Fruit fly (Drosophila melanogaster) whole organism, embryonic: ENCODE results near the gene Hsp70Ab.

Experiments
- ATbp ChIP-seq: fragments of 200-800 bp; sonication (Bioruptor generic); optimal IDR thresholded peaks from 2 replicates; lab custom pipeline; 2017; ENCODE audit warnings: missing biosample characterization, mild to moderate bottlenecking, missing genetic modification characterization, missing genetic modification reagents
- Asciz ChIP-seq: fragments of 200-800 bp; sonication (Bioruptor generic); optimal IDR thresholded peaks from 2 replicates; lab custom pipeline; 2017; ENCODE audit warnings: missing biosample characterization, mild to moderate bottlenecking, missing genetic modification characterization, missing genetic modification reagents
- Bgb ChIP-seq: fragments of 200-800 bp; sonication (Bioruptor generic); IDR thresholded peaks from 2 replicates; pipeline ENCODE4 v1.3.6; 2022; ENCODE audit warnings: missing biosample characterization, missing genetic modification characterization; ENCODE audit not compliant: partially characterized antibody
- C15 ChIP-seq: fragments of 200-800 bp; sonication (Bioruptor generic); IDR thresholded peaks from 3 replicates; pipeline ENCODE4 v1.3.6; 2022; ENCODE audit warnings: missing biosample characterization, missing genetic modification characterization
- CG1024 ChIP-seq: fragments of 200-800 bp; sonication (Bioruptor generic); IDR thresholded peaks from 2 replicates; pipeline ENCODE4 v1.3.6; 2022; ENCODE audit warnings: missing biosample characterization, missing genetic modification characterization
- CG11695 ChIP-seq: fragments of 200-800 bp; sonication (Bioruptor generic); IDR thresholded peaks from 3 replicates; pipeline ENCODE4 v1.3.6; 2022; ENCODE audit warnings: missing biosample characterization, missing genetic modification characterization
- CG12071 ChIP-seq: fragments of 200-800 bp; sonication (Bioruptor generic); optimal IDR thresholded peaks from 3 replicates; lab custom pipeline; 2018; ENCODE audit warnings: missing biosample characterization, mild to moderate bottlenecking, missing genetic modification characterization
- CG12155 ChIP-seq: fragments of 200-800 bp; sonication (Bioruptor generic); optimal IDR thresholded peaks from 3 replicates; lab custom pipeline; 2016; ENCODE audit warnings: missing biosample characterization, missing genetic modification characterization
- CG12236 ChIP-seq: fragments of 200-800 bp; sonication (Bioruptor generic); optimal IDR thresholded peaks from 2 replicates; lab custom pipeline; 2016; ENCODE audit warnings: missing biosample characterization, missing genetic modification characterization
- CG14965 ChIP-seq: fragments of 200-800 bp; sonication (Bioruptor generic); optimal IDR thresholded peaks from 2 replicates; lab custom pipeline; 2016; ENCODE audit warnings: missing biosample characterization, missing genetic modification characterization, borderline replicate concordance
- CG15269 ChIP-seq: fragments of 200-800 bp; sonication (Bioruptor generic); optimal IDR thresholded peaks from 2 replicates; lab custom pipeline; 2018; ENCODE audit warnings: missing biosample characterization, mild to moderate bottlenecking, missing genetic modification characterization, moderate library complexity
- CG17612 ChIP-seq: fragments of 200-800 bp; sonication (Bioruptor generic); IDR thresholded peaks from 2 replicates; pipeline ENCODE4 v1.3.6; 2022; ENCODE audit warnings: missing biosample characterization, missing genetic modification characterization
- CG2129 ChIP-seq: fragments of 200-800 bp; sonication (Bioruptor generic); IDR thresholded peaks from 2 replicates; pipeline ENCODE4 v1.3.6; 2022; ENCODE audit warnings: missing biosample characterization, missing genetic modification characterization; ENCODE audit not compliant: partially characterized antibody
- CG2712 ChIP-seq: fragments of 200-800 bp; optimal IDR thresholded peaks from 3 replicates; lab custom pipeline; 2019; ENCODE audit warnings: missing biosample characterization, mild to moderate bottlenecking, missing genetic modification characterization, moderate library complexity
- CG3065 ChIP-seq: fragments of 200-800 bp; sonication (Bioruptor generic); optimal IDR thresholded peaks from 2 replicates; lab custom pipeline; 2016; ENCODE audit warnings: missing biosample characterization, missing genetic modification characterization
- CG5180 ChIP-seq: fragments of 200-800 bp; sonication (Bioruptor generic); optimal IDR thresholded peaks from 3 replicates; lab custom pipeline; 2017; ENCODE audit warnings: missing biosample characterization, missing genetic modification characterization, mild to moderate bottlenecking, moderate library complexity, missing genetic modification reagents
- CG7987 ChIP-seq: fragments of 200-800 bp; sonication (Bioruptor generic); optimal IDR thresholded peaks from 2 replicates; lab custom pipeline; 2018; ENCODE audit warnings: missing biosample characterization, mild to moderate bottlenecking, missing genetic modification characterization, moderate library complexity
- CG8089 ChIP-seq: fragments of 200-800 bp; sonication (Bioruptor generic); optimal IDR thresholded peaks from 3 replicates; lab custom pipeline; 2016; ENCODE audit warnings: missing biosample characterization, missing genetic modification characterization
- CrebB ChIP-seq: fragments of 200-800 bp; sonication (Bioruptor generic); optimal IDR thresholded peaks from 3 replicates; lab custom pipeline; 2018; ENCODE audit warnings: missing biosample characterization, mild to moderate bottlenecking, missing genetic modification characterization
- Dll ChIP-seq: fragments of 200-800 bp; sonication (Bioruptor generic); IDR thresholded peaks from 4 replicates; pipeline ENCODE4 v1.3.6; 2022; ENCODE audit warnings: missing biosample characterization, missing genetic modification characterization; ENCODE audit not compliant: partially characterized antibody
- HLH4C ChIP-seq: fragments of 200-800 bp; sonication (Bioruptor generic); IDR thresholded peaks from 3 replicates; pipeline ENCODE4 v1.3.6; 2022; ENCODE audit warnings: missing biosample characterization, missing genetic modification characterization; ENCODE audit not compliant: partially characterized antibody
- Hey ChIP-seq: fragments of 200-800 bp; sonication (Bioruptor generic); optimal IDR thresholded peaks from 3 replicates; lab custom pipeline; 2018; ENCODE audit warnings: missing biosample characterization, mild to moderate bottlenecking, missing genetic modification characterization
- Hr51 ChIP-seq, 2 experiments: fragments of 200-800 bp; sonication (Bioruptor generic); optimal IDR thresholded peaks; 2 replicates in 1 of 2; 3 replicates in 1 of 2; lab custom pipeline; 2016 to 2018; ENCODE audit warnings: missing biosample characterization in 2 of 2, missing genetic modification characterization in 2 of 2, mild to moderate bottlenecking in 1 of 2, moderate library complexity in 1 of 2
- Med ChIP-seq: fragments of 200-800 bp; sonication (Bioruptor generic); peaks from one replicate; lab custom pipeline; 2016; ENCODE audit warnings: missing biosample characterization, missing genetic modification characterization, mild to moderate bottlenecking, inconsistent platforms, moderate library complexity
- NfI ChIP-seq: fragments of 200-800 bp; sonication (Bioruptor generic); optimal IDR thresholded peaks from 3 replicates; lab custom pipeline; 2018; ENCODE audit warnings: missing biosample characterization, mild to moderate bottlenecking, missing genetic modification characterization, moderate library complexity
- PHDP ChIP-seq: fragments of 200-800 bp; sonication (Bioruptor generic); optimal IDR thresholded peaks from 3 replicates; lab custom pipeline; 2018; ENCODE audit warnings: missing biosample characterization, mild to moderate bottlenecking, missing genetic modification characterization, moderate library complexity
- Rfx ChIP-seq: fragments of 200-800 bp; sonication (Bioruptor generic); IDR thresholded peaks from 2 replicates; pipeline ENCODE4 v1.3.6; 2022; ENCODE audit warnings: missing biosample characterization, missing genetic modification characterization
- Ssrp ChIP-seq: fragments of 200-800 bp; sonication (Bioruptor generic); optimal IDR thresholded peaks from 2 replicates; lab custom pipeline; 2018; ENCODE audit warnings: missing biosample characterization, mild to moderate bottlenecking, missing genetic modification characterization, moderate library complexity
- YL-1 ChIP-seq: fragments of 200-800 bp; sonication (Bioruptor generic); optimal IDR thresholded peaks from 3 replicates; lab custom pipeline; 2017; ENCODE audit warnings: missing biosample characterization, mild to moderate bottlenecking, missing genetic modification characterization
- al ChIP-seq: fragments of 200-800 bp; sonication (Bioruptor generic); IDR thresholded peaks from 2 replicates; pipeline ENCODE4 v1.3.6; 2022; ENCODE audit warnings: missing biosample characterization, missing genetic modification characterization
- ap ChIP-seq: fragments of 200-800 bp; sonication (Bioruptor generic); IDR thresholded peaks from 2 replicates; pipeline ENCODE4 v1.3.6; 2022; ENCODE audit warnings: missing biosample characterization, missing genetic modification characterization
- cg ChIP-seq: fragments of 200-800 bp; sonication (Bioruptor generic); optimal IDR thresholded peaks from 3 replicates; lab custom pipeline; 2019; ENCODE audit warnings: missing biosample characterization, mild to moderate bottlenecking, missing genetic modification characterization, moderate library complexity
- chif ChIP-seq, 2 experiments: fragments of 200-800 bp; sonication (Bioruptor generic); optimal IDR thresholded peaks; 3 replicates each; lab custom pipeline; 2016; ENCODE audit warnings: missing biosample characterization in 2 of 2, missing genetic modification characterization in 2 of 2
- chinmo ChIP-seq: fragments of 200-800 bp; sonication (Bioruptor generic); IDR thresholded peaks from 4 replicates; pipeline ENCODE4 v1.3.6; 2022; ENCODE audit warnings: missing biosample characterization, missing genetic modification characterization; ENCODE audit not compliant: partially characterized antibody
- crc ChIP-seq: fragments of 200-800 bp; sonication (Bioruptor generic); optimal IDR thresholded peaks from 2 replicates; lab custom pipeline; 2016; ENCODE audit warnings: missing biosample characterization, missing genetic modification characterization
- dati ChIP-seq: fragments of 200-800 bp; sonication (Bioruptor generic); IDR thresholded peaks from 2 replicates; pipeline ENCODE4 v1.3.6; 2022; ENCODE audit warnings: missing biosample characterization, missing genetic modification characterization
- grau ChIP-seq: fragments of 200-800 bp; optimal IDR thresholded peaks from 3 replicates; lab custom pipeline; 2019; ENCODE audit warnings: missing biosample characterization, mild to moderate bottlenecking, missing genetic modification characterization, moderate library complexity
- hkb ChIP-seq, 2 experiments: fragments of 200-800 bp in 1 of 2; fragments of >200 bp in 1 of 2; sonication (Bioruptor generic) in 1 of 2; IDR thresholded peaks in 1 of 2; optimal IDR thresholded peaks in 1 of 2; 2 replicates each; pipeline versions ENCODE4 v1.3.6 to Lab custom; 2017 to 2022; ENCODE audit warnings: missing biosample characterization in 1 of 2, missing genetic modification characterization in 1 of 2
- lab ChIP-seq: fragments of 200-800 bp; sonication (Bioruptor generic); optimal IDR thresholded peaks from 3 replicates; lab custom pipeline; 2017; ENCODE audit warnings: missing biosample characterization, missing genetic modification characterization, mild to moderate bottlenecking, moderate library complexity, missing genetic modification reagents
- oc ChIP-seq: fragments of 200-800 bp; sonication (Bioruptor generic); optimal IDR thresholded peaks from 2 replicates; lab custom pipeline; 2018; ENCODE audit warnings: missing biosample characterization, mild to moderate bottlenecking, missing genetic modification characterization, moderate library complexity
- pfk ChIP-seq: fragments of 200-800 bp; sonication (Bioruptor generic); optimal IDR thresholded peaks from 2 replicates; lab custom pipeline; 2018; ENCODE audit warnings: missing biosample characterization, mild to moderate bottlenecking, missing genetic modification characterization, moderate library complexity
- seq ChIP-seq: fragments of 200-800 bp; sonication (Bioruptor generic); IDR thresholded peaks from 2 replicates; pipeline ENCODE4 v1.3.6; 2022; ENCODE audit warnings: missing biosample characterization, missing genetic modification characterization
- yki ChIP-seq: fragments of >200 bp; optimal IDR thresholded peaks from 3 replicates; lab custom pipeline; 2018

Hsp70Ab gene

DNA sequence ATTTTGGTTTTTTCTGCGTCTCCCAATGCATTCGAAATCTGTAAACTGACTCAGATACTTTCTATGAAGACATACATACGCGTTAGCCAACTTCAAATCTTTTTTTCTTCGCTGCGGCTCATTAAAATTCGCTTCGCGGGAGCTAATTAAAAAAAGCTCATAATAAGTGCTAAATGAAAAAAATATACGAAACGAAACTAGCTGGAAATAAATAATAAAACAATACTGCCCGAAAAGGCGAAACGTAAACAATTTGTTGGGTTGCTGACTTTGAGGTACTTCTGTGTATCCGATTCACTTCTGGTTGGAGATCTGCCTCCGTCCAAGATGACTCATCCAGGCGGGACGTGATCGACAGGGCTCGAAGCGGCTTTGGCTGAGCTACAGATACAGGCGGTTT is 31.7 kb downstream of the Hsp70Ab start:
- TF ChIP-seq oc (tag; lab: Kevin White, UChicago), result peak; percentile 29
- TF ChIP-seq chinmo (GFP tag; lab: Robert Waterston, UW), result 0 out of 4 replicates have a peak, but pooled peaks have one; percentile 53
- TF ChIP-seq CG5180 (GFP tag; lab: Kevin White, UChicago), result no peak
- TF ChIP-seq ap (GFP tag; lab: Robert Waterston, UW), result no peak

DNA sequence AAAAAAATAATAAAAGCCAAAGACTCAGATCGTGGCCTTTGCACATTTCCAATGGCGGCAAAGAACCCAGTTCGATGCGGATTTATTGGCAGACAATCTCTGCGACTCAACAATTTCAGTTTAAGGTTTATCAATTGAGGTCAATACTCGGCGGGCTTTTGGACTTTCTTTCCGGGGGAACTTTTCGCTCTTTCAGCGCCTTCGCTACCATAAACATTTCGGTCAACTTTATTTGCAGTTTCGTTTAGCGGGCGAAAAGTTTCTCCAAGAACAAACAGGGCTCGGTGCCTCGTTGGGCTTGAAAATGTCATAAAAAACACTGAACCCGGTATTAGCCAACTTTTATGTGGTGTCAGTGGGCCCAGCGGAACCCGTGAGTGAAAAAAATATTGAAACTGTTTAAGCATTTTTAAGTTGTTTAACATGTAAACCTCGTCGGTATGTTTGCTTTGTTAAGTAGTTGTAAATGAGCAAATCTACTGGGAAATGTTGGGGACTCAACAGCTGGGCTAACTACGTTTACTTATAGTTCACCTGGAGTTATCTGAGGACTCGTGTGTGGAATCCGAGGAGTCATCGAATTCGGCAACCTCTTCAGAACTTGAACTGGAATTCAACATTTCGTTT is 33.3 kb downstream of the Hsp70Ab start:
- peak; percentile 45 for TF ChIP-seq Med (GFP tag; lab: Kevin White, UChicago)
- no peak for TF ChIP-seq CG8089
- peak; percentile 10 for TF ChIP-seq CG12071 (GFP tag; lab: Kevin White, UChicago)
- peak; percentile 5 for TF ChIP-seq lab (GFP tag; lab: Kevin White, UChicago)
- peak; percentile 5 for TF ChIP-seq PHDP
- 0 out of 3 replicates have a peak, but pooled peaks have one; percentile 30 for TF ChIP-seq C15 (GFP tag; lab: Robert Waterston, UW)
- TF ChIP-seq Rfx (GFP tag; lab: Robert Waterston, UW), result 0 out of 2 replicates have a peak, but pooled peaks have one; percentile 20
- TF ChIP-seq Hey (tag; lab: Kevin White, UChicago), result no peak
- TF ChIP-seq ATbp (GFP tag; lab: Kevin White, UChicago), result peak; percentile 52

DNA sequence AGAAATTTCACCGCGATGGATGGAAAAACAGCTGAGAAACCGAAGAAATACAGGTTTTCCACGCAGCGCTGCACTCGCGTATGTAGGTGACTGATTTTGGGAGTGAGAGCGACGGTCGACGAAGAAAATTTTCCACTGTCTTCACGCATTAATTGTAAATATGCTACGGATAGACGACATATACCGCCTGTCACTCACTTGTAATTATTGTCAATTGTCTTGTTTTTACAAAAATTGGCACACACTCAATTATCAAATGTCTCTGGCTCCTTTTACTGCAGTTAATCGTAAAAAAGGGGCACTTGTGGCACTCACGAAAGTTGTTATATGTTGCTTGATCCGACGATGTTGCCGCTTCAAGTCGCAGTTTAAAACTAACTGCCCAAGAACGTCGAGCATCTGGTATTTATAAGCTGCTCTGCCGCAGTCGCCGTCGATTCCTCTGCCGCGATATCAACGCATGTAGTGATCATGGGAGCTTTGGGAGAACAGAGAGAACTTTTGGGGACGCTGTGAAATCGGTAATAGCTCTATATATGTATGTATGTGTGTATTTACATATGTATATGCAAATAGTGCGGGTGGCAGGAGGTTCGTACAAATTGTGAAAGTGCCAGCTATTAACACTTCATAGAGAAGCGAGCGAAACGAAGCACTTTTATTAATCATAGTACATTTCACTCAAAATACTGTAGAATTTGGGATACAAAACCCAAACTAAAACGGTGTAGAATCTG is 34.8 kb downstream of the Hsp70Ab start, which contains the start of gene mfas:
TSS of gene mfas (minus strand) at position 382 of the 737 bp plus-strand sequence.
- no peak for TF ChIP-seq CG12155 (GFP tag; lab: Kevin White, UChicago)
- no peak for TF ChIP-seq Hr51 (GFP tag; optimal IDR thresholded peaks at IDR 0.05; lab: Kevin White, UChicago)
- TF ChIP-seq chif (GFP tag; optimal IDR thresholded peaks at IDR 0.05; lab: Kevin White, UChicago), result no peak
- TF ChIP-seq CrebB (tag; lab: Kevin White, UChicago), result no peak
- no peak for TF ChIP-seq CG12236 (GFP tag; lab: Kevin White, UChicago)
- peak; percentile 7 for TF ChIP-seq crc (GFP tag; lab: Kevin White, UChicago)
- TF ChIP-seq CG11695, result no peak
- peak; percentile 19; the same call in 1 of the 2 replicates for TF ChIP-seq CG1024 (GFP tag; lab: Robert Waterston, UW)
- peak; percentile 81; the same call in 2 of the 4 replicates for TF ChIP-seq chinmo (GFP tag; lab: Robert Waterston, UW)
- TF ChIP-seq hkb (optimal IDR thresholded peaks at IDR 0.05; lab: Kevin White, UChicago), result no peak
- TF ChIP-seq hkb (GFP tag; IDR thresholded peaks at IDR 0.05; lab: Robert Waterston, UW), result peak; percentile 47
- peak; percentile 67 for TF ChIP-seq cg
- TF ChIP-seq CG15269, result no peak
- TF ChIP-seq al (GFP tag; lab: Robert Waterston, UW), result no peak
- TF ChIP-seq pfk (GFP tag; lab: Kevin White, UChicago), result peak; percentile 10
- 0 out of 4 replicates have a peak, but pooled peaks have one; percentile 10 for TF ChIP-seq Dll (GFP tag; lab: Robert Waterston, UW)
- TF ChIP-seq CG2129, result no peak
- no peak for TF ChIP-seq dati (GFP tag; lab: Robert Waterston, UW)
- peak; percentile 36; the same call in 1 of the 3 replicates for TF ChIP-seq HLH4C (GFP tag; lab: Robert Waterston, UW)
- TF ChIP-seq CG14965 (GFP tag; lab: Kevin White, UChicago), result no peak
- no peak for TF ChIP-seq CG3065 (GFP tag; lab: Kevin White, UChicago)
- no peak for TF ChIP-seq Ssrp (tag; lab: Kevin White, UChicago)
- TF ChIP-seq CG7987, result peak; percentile 27
- 0 out of 2 replicates have a peak, but pooled peaks have one; percentile 9 for TF ChIP-seq seq (GFP tag; lab: Robert Waterston, UW)
- no peak for TF ChIP-seq grau (tag; lab: Kevin White, UChicago)
- no peak for TF ChIP-seq yki (lab: Kevin White, UChicago)
- peak; percentile 7; the same call in 1 of the 2 replicates for TF ChIP-seq Bgb (GFP tag; lab: Robert Waterston, UW)
- TF ChIP-seq NfI (GFP tag; lab: Kevin White, UChicago), result no peak
- TF ChIP-seq YL-1 (GFP tag; lab: Kevin White, UChicago), result no peak
- no peak for TF ChIP-seq CG17612
- TF ChIP-seq CG2712 (tag; lab: Kevin White, UChicago), result no peak
- peak; percentile 42 for TF ChIP-seq Asciz (GFP tag; lab: Kevin White, UChicago)
